Worm (Caenorhabditis elegans) whole organism, young adult: ENCODE results near the gene D2096.13.

Experiments
- B0035.1 ChIP-seq: sonication (generic microtip); optimal IDR thresholded peaks from 2 replicates; lab custom pipeline; 2016; ENCODE audit warnings: missing genetic modification characterization, mild to moderate bottlenecking, missing compliant biosample characterization, missing genotype, missing genetic modification reagents
- D2030.7 ChIP-seq: fragments of 200-800 bp; sonication (Bioruptor generic); IDR thresholded peaks from 2 replicates; pipeline ENCODE4 v1.3.6; 2022; ENCODE audit warnings: missing genetic modification reagents, missing genetic modification characterization, missing compliant biosample characterization
- F10E7.11 ChIP-seq: sonication (generic microtip); optimal IDR thresholded peaks from 2 replicates; lab custom pipeline; 2017; ENCODE audit warnings: mild to moderate bottlenecking, missing genetic modification characterization, moderate library complexity, missing compliant biosample characterization
- F22D6.2 ChIP-seq: sonication (generic microtip); optimal IDR thresholded peaks from 2 replicates; lab custom pipeline; 2016; ENCODE audit warnings: mild to moderate bottlenecking, missing genetic modification characterization, missing compliant biosample characterization
- F23B12.7 ChIP-seq: sonication (generic microtip); optimal IDR thresholded peaks from 2 replicates; lab custom pipeline; 2017; ENCODE audit warnings: missing genetic modification characterization, mild to moderate bottlenecking, missing compliant biosample characterization, antibody characterized with exemption, moderate library complexity; ENCODE audit not compliant: insufficient read depth
- F57C9.4 ChIP-seq: sonication (generic microtip); optimal IDR thresholded peaks from 2 replicates; lab custom pipeline; 2017; ENCODE audit warnings: mild to moderate bottlenecking, missing genetic modification characterization, missing compliant biosample characterization
- K11D2.4 ChIP-seq: fragments of 200-800 bp; sonication (Bioruptor generic); IDR thresholded peaks from 2 replicates; pipeline ENCODE4 v1.3.6; 2022; ENCODE audit warnings: missing genetic modification reagents, missing genetic modification characterization, missing compliant biosample characterization
- T26A5.8 ChIP-seq: sonication (generic microtip); optimal IDR thresholded peaks from 2 replicates; lab custom pipeline; 2016; ENCODE audit warnings: missing genetic modification characterization, missing compliant biosample characterization
- Y53G8AR.9 ChIP-seq: fragments of 200-800 bp; sonication (Bioruptor generic); conservative IDR thresholded peaks from 2 replicates; pipeline ENCODE4 v1.3.6; 2022; ENCODE audit warnings: missing genetic modification reagents, missing genetic modification characterization, missing compliant biosample characterization
- Y56A3A.18 ChIP-seq: fragments of 200-800 bp; sonication (Bioruptor generic); IDR thresholded peaks from 2 replicates; pipeline ENCODE4 v1.3.6; 2022; ENCODE audit warnings: missing genetic modification reagents, missing genetic modification characterization, missing compliant biosample characterization
- ama-1 ChIP-seq, 3 experiments: fragments of 150-350 bp in 1 of 3; sonication (generic microtip) in 2 of 3; optimal IDR thresholded peaks; 2 replicates each; lab custom pipeline; 2014 to 2018; ENCODE audit warnings: missing biosample characterization in 2 of 3, missing genetic modification characterization in 2 of 3, missing genetic modification reagents in 2 of 3
- attf-5 ChIP-seq: fragments of 200-800 bp; sonication (Bioruptor generic); optimal IDR thresholded peaks from 2 replicates; lab custom pipeline; 2018; ENCODE audit warnings: mild to moderate bottlenecking, missing genetic modification characterization, missing compliant biosample characterization
- attf-6 ChIP-seq: fragments of 200-800 bp; sonication (Bioruptor generic); IDR thresholded peaks from 2 replicates; pipeline ENCODE4 v1.3.6; 2022; ENCODE audit warnings: missing genetic modification reagents, missing genetic modification characterization, missing compliant biosample characterization
- bed-1 ChIP-seq: fragments of 200-800 bp; sonication (Bioruptor generic); IDR thresholded peaks from 2 replicates; pipeline ENCODE4 v1.3.6; 2022; ENCODE audit warnings: missing genetic modification reagents, missing genetic modification characterization, missing compliant biosample characterization
- cebp-1 ChIP-seq, 2 experiments: fragments of 200-800 bp in 1 of 2; sonication (Bioruptor generic) in 1 of 2; sonication (generic microtip) in 1 of 2; IDR thresholded peaks in 1 of 2; optimal IDR thresholded peaks in 1 of 2; 2 replicates each; pipeline versions ENCODE4 v1.3.6 to Lab custom; 2017 to 2022; ENCODE audit warnings: missing compliant biosample characterization in 2 of 2, missing genetic modification characterization in 2 of 2, mild to moderate bottlenecking in 1 of 2, missing genetic modification reagents in 1 of 2, moderate library complexity in 1 of 2
- cebp-2 ChIP-seq: fragments of 200-800 bp; sonication (Bioruptor generic); IDR thresholded peaks from 2 replicates; pipeline ENCODE4 v1.3.6; 2022; ENCODE audit warnings: missing genetic modification characterization, missing compliant biosample characterization
- ceh-40 ChIP-seq: fragments of 200-800 bp; sonication (Bioruptor generic); IDR thresholded peaks from 2 replicates; pipeline ENCODE4 v1.3.6; 2022; ENCODE audit warnings: missing genetic modification characterization, missing compliant biosample characterization
- dpl-1 ChIP-seq: fragments of 150-350 bp; optimal IDR thresholded peaks from 2 replicates; lab custom pipeline; 2014; ENCODE audit warnings: missing biosample characterization, missing genetic modification reagents, missing genetic modification characterization
- egl-18 ChIP-seq: fragments of 200-800 bp; sonication (Bioruptor generic); IDR thresholded peaks from 2 replicates; pipeline ENCODE4 v1.3.6; 2022; ENCODE audit warnings: missing genetic modification reagents, missing genetic modification characterization, missing compliant biosample characterization
- egrh-3 ChIP-seq: fragments of 200-800 bp; sonication (Bioruptor generic); IDR thresholded peaks from 2 replicates; pipeline ENCODE4 v1.3.6; 2022; ENCODE audit warnings: missing genetic modification reagents, missing genetic modification characterization, missing compliant biosample characterization
- hsf-1 ChIP-seq: fragments of 200-800 bp; sonication (Bioruptor generic); IDR thresholded peaks from 2 replicates; pipeline ENCODE4 v1.3.6; 2022; ENCODE audit warnings: missing genetic modification reagents, missing genetic modification characterization, missing compliant biosample characterization
- lin-26 ChIP-seq: fragments of 200-800 bp; sonication (Bioruptor generic); IDR thresholded peaks from 2 replicates; pipeline ENCODE4 v1.3.6; 2022; ENCODE audit warnings: missing genetic modification reagents, missing genetic modification characterization, missing compliant biosample characterization
- lin-40 ChIP-seq: sonication (generic microtip); optimal IDR thresholded peaks from 2 replicates; lab custom pipeline; 2016; ENCODE audit warnings: missing genetic modification characterization, mild to moderate bottlenecking, missing compliant biosample characterization, missing genotype, missing genetic modification reagents
- lir-1 ChIP-seq: fragments of 200-800 bp; sonication (Bioruptor generic); conservative IDR thresholded peaks from 2 replicates; pipeline ENCODE4 v1.3.6; 2022; ENCODE audit warnings: missing genetic modification reagents, missing genetic modification characterization, missing compliant biosample characterization
- lsy-27 ChIP-seq: sonication (generic microtip); optimal IDR thresholded peaks from 2 replicates; lab custom pipeline; 2017; ENCODE audit warnings: missing genetic modification characterization, mild to moderate bottlenecking, missing compliant biosample characterization, antibody characterized with exemption, missing genotype, borderline replicate concordance; ENCODE audit not compliant: insufficient read depth
- madf-3 ChIP-seq: fragments of 200-800 bp; sonication (Bioruptor generic); IDR thresholded peaks from 2 replicates; pipeline ENCODE4 v1.3.6; 2022; ENCODE audit warnings: missing genetic modification reagents, missing genetic modification characterization, missing compliant biosample characterization
- madf-6 ChIP-seq: fragments of 200-800 bp; sonication (Bioruptor generic); IDR thresholded peaks from 2 replicates; pipeline ENCODE4 v1.3.6; 2022; ENCODE audit warnings: missing genetic modification reagents, missing genetic modification characterization, missing compliant biosample characterization
- nhr-90 ChIP-seq: sonication (generic microtip); optimal IDR thresholded peaks from 2 replicates; lab custom pipeline; 2016; ENCODE audit warnings: missing genotype, mild to moderate bottlenecking, missing genetic modification characterization, missing compliant biosample characterization
- pbrm-1 ChIP-seq: fragments of 200-800 bp; sonication (Bioruptor generic); IDR thresholded peaks from 2 replicates; pipeline ENCODE4 v1.3.6; 2022; ENCODE audit warnings: missing genetic modification reagents, missing genetic modification characterization, missing compliant biosample characterization
- sptf-2 ChIP-seq: fragments of 200-800 bp; sonication (Bioruptor generic); optimal IDR thresholded peaks from 2 replicates; lab custom pipeline; 2018; ENCODE audit warnings: mild to moderate bottlenecking, missing genetic modification characterization, missing compliant biosample characterization
- zfh-2 ChIP-seq: fragments of 200-800 bp; sonication (Bioruptor generic); conservative IDR thresholded peaks from 2 replicates; pipeline ENCODE4 v1.3.6; 2022; ENCODE audit warnings: missing genetic modification reagents, missing genetic modification characterization, missing compliant biosample characterization
- zim-3 ChIP-seq: sonication (generic microtip); optimal IDR thresholded peaks from 2 replicates; lab custom pipeline; 2017; ENCODE audit warnings: mild to moderate bottlenecking, missing genetic modification characterization, moderate library complexity, missing compliant biosample characterization
- ztf-22 ChIP-seq: fragments of 200-800 bp; sonication (Bioruptor generic); optimal IDR thresholded peaks from 2 replicates; lab custom pipeline; 2018; ENCODE audit warnings: mild to moderate bottlenecking, missing genetic modification characterization, moderate library complexity, missing compliant biosample characterization
- ztf-6 ChIP-seq: fragments of 200-800 bp; sonication (Bioruptor generic); IDR thresholded peaks from 2 replicates; pipeline ENCODE4 v1.3.6; 2022; ENCODE audit warnings: missing genetic modification reagents, missing genetic modification characterization, missing compliant biosample characterization

Gene D2096.13

DNA sequence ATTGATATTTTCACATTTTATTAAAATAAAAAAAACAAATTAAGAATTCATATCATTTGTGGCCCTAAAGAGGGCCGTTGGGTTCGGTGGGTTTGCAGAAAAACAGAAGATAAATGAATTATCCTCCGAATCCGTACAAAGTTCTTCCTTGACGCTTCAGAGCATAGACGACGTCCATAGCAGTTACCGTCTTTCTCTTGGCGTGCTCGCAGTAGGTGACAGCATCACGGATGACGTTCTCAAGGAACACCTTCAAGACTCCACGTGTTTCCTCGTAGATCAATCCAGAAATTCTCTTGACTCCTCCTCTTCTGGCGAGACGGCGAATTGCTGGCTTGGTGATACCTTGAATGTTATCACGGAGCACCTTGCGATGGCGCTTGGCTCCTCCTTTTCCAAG lies 24.8 kb downstream of the D2096.13 start:
- TF ChIP-seq F10E7.11 (tag; lab: Kevin White, UChicago) (no peak), madf-6 (GFP tag; lab: Robert Waterston, UW) (no peak), sptf-2 (GFP tag; lab: Kevin White, UChicago) (no peak), lir-1 (no peak), nhr-90 (no peak), ztf-22 (GFP tag; lab: Kevin White, UChicago) (no peak), attf-5 (GFP tag; lab: Kevin White, UChicago) (no peak), T26A5.8 (tag; lab: Kevin White, UChicago) (no peak), lsy-27 (tag; lab: Kevin White, UChicago) (no peak), Y53G8AR.9 (no peak), cebp-2 (GFP tag; lab: Robert Waterston, UW) (no peak), attf-6 (GFP tag; lab: Robert Waterston, UW) (no peak), K11D2.4 (GFP tag; lab: Robert Waterston, UW) (no peak), egl-18 (GFP tag; lab: Robert Waterston, UW) (no peak), zfh-2 (GFP tag; lab: Robert Waterston, UW) (no peak), B0035.1 (tag; lab: Kevin White, UChicago) (no peak)

DNA sequence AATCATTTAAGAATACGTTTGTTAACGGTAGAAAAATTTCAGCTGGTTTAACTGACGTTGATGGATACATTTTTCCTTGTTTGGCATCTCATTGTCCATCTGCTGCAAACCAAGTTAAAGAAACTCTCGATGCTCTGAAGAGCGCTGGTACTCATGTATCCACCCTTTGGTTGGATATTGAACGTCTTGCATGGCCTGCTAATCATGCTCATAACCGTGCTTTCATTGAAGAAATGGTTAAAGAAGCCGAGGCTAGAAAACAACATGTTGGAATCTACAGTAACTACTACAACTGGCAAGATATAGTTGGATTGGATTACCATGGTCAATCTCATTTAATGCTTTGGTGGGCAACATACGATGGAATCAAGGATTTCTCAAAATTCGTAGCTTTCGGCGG lies 25.4 kb downstream of the D2096.13 start:
- TF ChIP-seq F22D6.2 (tag; lab: Kevin White, UChicago) (no peak), madf-3 (no peak), F23B12.7 (tag; lab: Kevin White, UChicago) (no peak), cebp-1 (GFP tag; IDR thresholded peaks at IDR 0.05; lab: Robert Waterston, UW) (no peak), cebp-1 (tag; optimal IDR thresholded peaks at IDR 0.05; lab: Kevin White, UChicago) (no peak), ama-1 (optimal IDR thresholded peaks at IDR 0.05; lab: Kevin White, UChicago) (no peak), ama-1 (GFP tag; optimal IDR thresholded peaks at IDR 0.05; lab: Kevin White, UChicago) (no peak), lin-26 (GFP tag; lab: Robert Waterston, UW) (no peak), bed-1 (no peak), F57C9.4 (no peak), lin-40 (tag; lab: Kevin White, UChicago) (no peak)

DNA sequence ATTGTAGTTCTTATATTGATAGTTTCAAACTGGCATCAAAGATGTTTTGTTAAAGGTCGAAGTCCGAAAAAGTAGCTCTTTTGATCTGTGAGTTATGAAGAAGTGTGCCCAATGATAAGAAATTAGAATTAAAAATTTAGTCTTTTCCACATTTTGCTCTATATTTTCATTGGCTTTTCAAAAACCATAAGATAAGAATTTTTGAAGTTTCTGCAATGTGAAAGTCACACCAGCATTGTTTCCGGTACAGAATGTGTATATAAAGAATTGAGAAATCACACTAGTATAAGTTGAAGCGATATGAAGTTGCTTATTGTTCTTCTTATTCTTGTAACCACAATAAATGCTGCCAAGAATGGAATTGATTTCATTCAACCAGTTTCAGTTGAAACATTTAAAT lies 25.9 kb downstream of the D2096.13 start, which contains the start of gene lys-10:
Gene lys-10, plus strand, starts transcription at position 301 of the 400 bp plus-strand sequence.
- TF ChIP-seq ztf-6 (GFP tag; lab: Robert Waterston, UW), result no peak
- TF ChIP-seq zim-3, result no peak
- TF ChIP-seq madf-3, result no peak
- TF ChIP-seq hsf-1 (GFP tag; lab: Robert Waterston, UW), result no peak
- no peak for TF ChIP-seq Y56A3A.18 (GFP tag; lab: Robert Waterston, UW)
- no peak for TF ChIP-seq sptf-2 (GFP tag; lab: Kevin White, UChicago)
- TF ChIP-seq egrh-3 (GFP tag; lab: Robert Waterston, UW), result no peak
- TF ChIP-seq zfh-2 (GFP tag; lab: Robert Waterston, UW), result no peak
- TF ChIP-seq pbrm-1 (GFP tag; lab: Robert Waterston, UW), result no peak

DNA sequence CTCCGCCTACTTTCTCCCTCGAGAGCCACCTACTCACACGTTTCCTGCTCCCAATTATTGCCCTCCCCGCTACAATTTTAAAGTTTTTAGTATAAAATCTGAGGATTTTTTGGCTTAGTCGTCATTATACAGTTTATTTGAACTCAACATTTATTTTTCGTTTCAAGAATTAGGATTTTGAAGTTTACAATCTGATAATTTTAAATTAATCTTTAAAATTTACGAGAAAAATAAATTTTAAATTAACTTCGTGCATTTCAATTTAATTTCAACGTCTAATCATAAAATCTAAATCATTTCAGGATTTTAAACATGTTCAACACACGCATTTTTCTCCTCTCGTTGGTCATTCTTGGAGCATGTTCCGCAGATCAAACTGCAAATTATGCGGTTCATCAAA lies 29.5 kb downstream of the D2096.13 start, which contains the start of gene F35H10.2:
Gene F35H10.2, plus strand, starts transcription at position 301 of the 400 bp plus-strand sequence.
- no peak for TF ChIP-seq D2030.7
- no peak for TF ChIP-seq attf-6 (GFP tag; lab: Robert Waterston, UW)
- no peak for TF ChIP-seq pbrm-1 (GFP tag; lab: Robert Waterston, UW)
- no peak for TF ChIP-seq ceh-40
- TF ChIP-seq ztf-6 (GFP tag; lab: Robert Waterston, UW), result no peak
- TF ChIP-seq dpl-1 (GFP tag; lab: Kevin White, UChicago), result no peak
- TF ChIP-seq, all 124 proteins: peak for 0
